Worm (Caenorhabditis elegans) whole organism, mixed stage, embryonic: ENCODE measurements around the gene ZC404.15.

Experiments
- bed-3 ChIP-seq: fragments of 200-800 bp; sonication (Bioruptor generic); optimal IDR thresholded peaks from 3 replicates; lab custom pipeline; 2018; ENCODE audit warnings: mild to moderate bottlenecking, missing genetic modification characterization, moderate library complexity, missing compliant biosample characterization
- elt-3 ChIP-seq: fragments of 150-350 bp; optimal IDR thresholded peaks from 2 replicates; lab custom pipeline; 2014; ENCODE audit warnings: missing biosample characterization, missing genetic modification characterization
- mep-1 ChIP-seq: fragments of 150-350 bp; optimal IDR thresholded peaks from 2 replicates; lab custom pipeline; 2017; ENCODE audit warnings: missing biosample characterization, missing genetic modification reagents, missing genetic modification characterization, inconsistent platforms
- snpc-4 ChIP-seq: fragments of 150-350 bp; optimal IDR thresholded peaks from 2 replicates; lab custom pipeline; 2014; ENCODE audit warnings: missing biosample characterization, missing genetic modification characterization
- unc-39 ChIP-seq: fragments of 150-350 bp; optimal IDR thresholded peaks from 2 replicates; lab custom pipeline; 2014; ENCODE audit warnings: missing biosample characterization, missing genetic modification characterization
- unc-62 ChIP-seq: fragments of 150-350 bp; optimal IDR thresholded peaks from 2 replicates; lab custom pipeline; 2014; ENCODE audit warnings: missing biosample characterization, missing genetic modification reagents, missing genetic modification characterization

DNA sequence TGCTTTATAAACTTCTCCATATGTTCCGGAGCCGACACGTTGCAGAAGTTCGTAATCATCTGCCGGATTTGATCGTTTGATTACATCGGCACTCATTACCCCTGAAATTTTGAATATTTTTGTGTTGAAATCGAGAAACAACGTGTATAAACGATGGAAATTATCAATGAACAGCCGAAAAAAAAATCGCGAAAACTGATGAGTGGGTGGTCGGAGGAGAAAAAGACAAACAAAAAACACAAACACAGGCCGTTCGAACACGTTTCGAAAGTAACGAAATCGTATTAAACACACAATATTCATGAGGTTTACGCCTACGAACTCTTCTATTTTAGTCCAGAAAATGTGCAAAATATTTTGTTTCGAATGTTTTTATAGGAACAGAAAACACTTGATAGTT is 12.3 kb downstream of the ZC404.15 start, which contains the start of gene gck-2:
- TF ChIP-seq unc-39 (tag; lab: Kevin White, UChicago), result no peak
- TF ChIP-seq bed-3 (GFP tag; lab: Kevin White, UChicago), result no peak
- TF ChIP-seq snpc-4 (tag; lab: Kevin White, UChicago), result no peak
- TF ChIP-seq mep-1, result no peak
- no peak for TF ChIP-seq unc-62
- TF ChIP-seq elt-3 (tag; lab: Kevin White, UChicago), result no peak
